Worm (Caenorhabditis elegans): Measurements from ENCODE around the gene hbl-1.

DNA sequence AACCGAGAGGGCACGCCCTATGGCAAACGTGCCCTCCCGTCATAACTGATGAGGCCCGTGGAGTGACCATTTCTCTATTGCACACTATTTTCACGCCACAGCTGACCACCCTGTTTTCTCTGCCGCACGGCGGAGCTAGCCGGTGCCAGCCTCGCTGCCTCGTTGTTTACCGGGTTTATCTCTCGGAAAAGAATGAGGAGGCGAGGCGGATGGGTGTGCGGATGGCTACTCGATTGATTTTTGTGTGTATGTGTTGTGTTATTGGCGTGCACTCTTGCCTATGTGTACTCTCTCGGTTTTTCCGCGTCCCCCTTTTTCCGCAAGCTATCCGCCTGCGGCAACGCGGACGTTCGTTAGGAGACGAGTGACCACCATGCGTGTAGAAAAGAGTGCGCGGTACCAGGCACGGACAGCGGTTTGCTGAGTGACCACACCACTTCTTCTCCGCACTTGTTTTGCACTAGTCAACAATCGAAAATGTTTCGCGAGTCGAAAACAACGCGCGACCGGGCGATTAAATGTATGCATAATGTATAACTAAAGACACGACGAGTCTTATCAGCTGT is 9.9 kb upstream of the hbl-1 start:
- TF ChIP-seq unc-39 (tag; optimal IDR thresholded peaks at IDR 0.05): no peak
- no peak for TF ChIP-seq nhr-237 (tag; optimal IDR thresholded peaks at IDR 0.05)
- TF ChIP-seq ama-1 (optimal IDR thresholded peaks at IDR 0.05): no peak
- TF ChIP-seq nhr-6 (tag; optimal IDR thresholded peaks at IDR 0.05): no peak
